Fruit fly (Drosophila melanogaster) whole organism, embryonic: ENCODE results near the gene ppk20.

ENCODE experiments used
- Bgb ChIP-seq: fragments of 200-800 bp; sonication (Bioruptor generic); IDR thresholded peaks from 2 replicates; pipeline ENCODE4 v1.3.6; 2022; ENCODE audit warnings: missing biosample characterization, missing genetic modification characterization; ENCODE audit not compliant: partially characterized antibody
- BtbVII ChIP-seq: fragments of 200-800 bp; sonication (Bioruptor generic); optimal IDR thresholded peaks from 3 replicates; lab custom pipeline; 2017; ENCODE audit warnings: missing biosample characterization, mild to moderate bottlenecking, missing genetic modification characterization
- CG10321 ChIP-seq: fragments of 200-800 bp; sonication (Bioruptor generic); IDR thresholded peaks from 2 replicates; pipeline ENCODE4 v1.3.6; 2022; ENCODE audit warnings: missing biosample characterization, missing genetic modification characterization
- CG11093 ChIP-seq: fragments of 200-800 bp; sonication (Bioruptor generic); IDR thresholded peaks from 3 replicates; pipeline ENCODE4 v1.3.6; 2022; ENCODE audit warnings: missing biosample characterization, missing genetic modification characterization
- CG11247 ChIP-seq: fragments of 200-800 bp; sonication (Bioruptor generic); IDR thresholded peaks from 2 replicates; pipeline ENCODE4 v1.3.6; 2022; ENCODE audit warnings: missing biosample characterization, missing genetic modification characterization
- CG11696 ChIP-seq: fragments of 200-800 bp; sonication (Bioruptor generic); IDR thresholded peaks from 2 replicates; pipeline ENCODE4 v1.3.6; 2022; ENCODE audit warnings: missing biosample characterization, missing genetic modification characterization
- CG12219 ChIP-seq: fragments of 200-800 bp; sonication (Bioruptor generic); optimal IDR thresholded peaks from 3 replicates; lab custom pipeline; 2018; ENCODE audit warnings: missing biosample characterization, mild to moderate bottlenecking, missing genetic modification characterization
- CG14710 ChIP-seq: fragments of 200-800 bp; sonication (Bioruptor generic); optimal IDR thresholded peaks from 3 replicates; lab custom pipeline; 2019; ENCODE audit warnings: missing biosample characterization, mild to moderate bottlenecking, missing genetic modification characterization, moderate library complexity
- CG14965 ChIP-seq: fragments of 200-800 bp; sonication (Bioruptor generic); optimal IDR thresholded peaks from 2 replicates; lab custom pipeline; 2016; ENCODE audit warnings: missing biosample characterization, missing genetic modification characterization, borderline replicate concordance
- CG17186 ChIP-seq: fragments of 200-800 bp; sonication (Bioruptor generic); optimal IDR thresholded peaks from 3 replicates; lab custom pipeline; 2017; ENCODE audit warnings: missing biosample characterization, missing genetic modification reagents, missing genetic modification characterization
- CG17612 ChIP-seq: fragments of 200-800 bp; sonication (Bioruptor generic); IDR thresholded peaks from 2 replicates; pipeline ENCODE4 v1.3.6; 2022; ENCODE audit warnings: missing biosample characterization, missing genetic modification characterization
- CG17912 ChIP-seq: fragments of 200-800 bp; sonication (Bioruptor generic); optimal IDR thresholded peaks from 2 replicates; lab custom pipeline; 2018; ENCODE audit warnings: missing biosample characterization, mild to moderate bottlenecking, missing genetic modification characterization
- CG18764 ChIP-seq: fragments of 200-800 bp; sonication (Bioruptor generic); optimal IDR thresholded peaks from 3 replicates; lab custom pipeline; 2016; ENCODE audit warnings: missing biosample characterization, missing genetic modification characterization
- CG31365 ChIP-seq: fragments of 200-800 bp; sonication (Bioruptor generic); optimal IDR thresholded peaks from 2 replicates; lab custom pipeline; 2018; ENCODE audit warnings: missing biosample characterization, mild to moderate bottlenecking, missing genetic modification characterization
- CG3281 ChIP-seq: fragments of 200-800 bp; sonication (Bioruptor generic); optimal IDR thresholded peaks from 3 replicates; lab custom pipeline; 2017; ENCODE audit warnings: missing biosample characterization, mild to moderate bottlenecking, missing genetic modification characterization
- CG33213 ChIP-seq: fragments of 200-800 bp; sonication (Bioruptor generic); optimal IDR thresholded peaks from 3 replicates; lab custom pipeline; 2016; ENCODE audit warnings: missing biosample characterization, missing genetic modification characterization
- CG4617 ChIP-seq: fragments of 200-800 bp; sonication (Bioruptor generic); optimal IDR thresholded peaks from 3 replicates; lab custom pipeline; 2016; ENCODE audit warnings: missing biosample characterization, missing genetic modification characterization, borderline replicate concordance
- CG6813 ChIP-seq: fragments of 200-800 bp; sonication (Bioruptor generic); optimal IDR thresholded peaks from 2 replicates; lab custom pipeline; 2017; ENCODE audit warnings: missing biosample characterization, missing genetic modification characterization, mild to moderate bottlenecking, moderate library complexity, missing genetic modification reagents
- CG6854 ChIP-seq: fragments of 200-800 bp; sonication (Bioruptor generic); optimal IDR thresholded peaks from 3 replicates; lab custom pipeline; 2017; ENCODE audit warnings: missing biosample characterization, mild to moderate bottlenecking, missing genetic modification characterization
- CG8388 ChIP-seq: fragments of 200-800 bp; sonication (Bioruptor generic); optimal IDR thresholded peaks from 2 replicates; lab custom pipeline; 2019; ENCODE audit warnings: missing biosample characterization, mild to moderate bottlenecking, missing genetic modification characterization, moderate library complexity
- D19B ChIP-seq: fragments of 200-800 bp; sonication (Bioruptor generic); optimal IDR thresholded peaks from 2 replicates; lab custom pipeline; 2017; ENCODE audit warnings: missing biosample characterization, mild to moderate bottlenecking, missing genetic modification characterization
- Deaf1 ChIP-seq: fragments of 200-800 bp; optimal IDR thresholded peaks from 3 replicates; lab custom pipeline; 2019; ENCODE audit warnings: missing biosample characterization, mild to moderate bottlenecking, missing genetic modification characterization, moderate library complexity
- HmgZ ChIP-seq: fragments of 200-800 bp; sonication (Bioruptor generic); optimal IDR thresholded peaks from 2 replicates; lab custom pipeline; 2018; ENCODE audit warnings: missing biosample characterization, mild to moderate bottlenecking, missing genetic modification characterization
- Hsf ChIP-seq: fragments of 200-800 bp; sonication (Bioruptor generic); optimal IDR thresholded peaks from 3 replicates; lab custom pipeline; 2016; ENCODE audit warnings: missing biosample characterization, missing genetic modification characterization
- NC2β ChIP-seq: fragments of 200-800 bp; sonication (Bioruptor generic); optimal IDR thresholded peaks from 2 replicates; lab custom pipeline; 2016; ENCODE audit warnings: missing biosample characterization, missing genetic modification characterization
- Oaz ChIP-seq: fragments of 200-800 bp; sonication (Bioruptor generic); IDR thresholded peaks from 2 replicates; pipeline ENCODE4 v1.3.6; 2022; ENCODE audit warnings: missing biosample characterization, missing genetic modification characterization
- Opbp ChIP-seq: fragments of 200-800 bp; sonication (Bioruptor generic); IDR thresholded peaks from 3 replicates; pipeline ENCODE4 v1.3.6; 2022; ENCODE audit warnings: missing biosample characterization, missing genetic modification characterization; ENCODE audit not compliant: partially characterized antibody
- Optix ChIP-seq: fragments of 200-800 bp; sonication (Bioruptor generic); IDR thresholded peaks from 3 replicates; pipeline ENCODE4 v1.3.6; 2022; ENCODE audit warnings: missing biosample characterization, missing genetic modification characterization
- Sin3A ChIP-seq: fragments of >200 bp; optimal IDR thresholded peaks from 2 replicates; lab custom pipeline; 2018
- Sox102F ChIP-seq: fragments of 200-800 bp; sonication (Bioruptor generic); optimal IDR thresholded peaks from 2 replicates; lab custom pipeline; 2018; ENCODE audit warnings: missing biosample characterization, mild to moderate bottlenecking, missing genetic modification characterization, moderate library complexity
- Sry-β ChIP-seq: fragments of 200-800 bp; sonication (Bioruptor generic); optimal IDR thresholded peaks from 2 replicates; lab custom pipeline; 2018; ENCODE audit warnings: missing biosample characterization, mild to moderate bottlenecking, missing genetic modification characterization, moderate library complexity
- abd-A ChIP-seq: fragments of 200-800 bp; sonication (Bioruptor generic); optimal IDR thresholded peaks from 3 replicates; lab custom pipeline; 2019; ENCODE audit warnings: missing biosample characterization, mild to moderate bottlenecking, missing genetic modification characterization, moderate library complexity
- al ChIP-seq: fragments of 200-800 bp; sonication (Bioruptor generic); IDR thresholded peaks from 2 replicates; pipeline ENCODE4 v1.3.6; 2022; ENCODE audit warnings: missing biosample characterization, missing genetic modification characterization
- cas ChIP-seq: fragments of 200-800 bp; sonication (Bioruptor generic); IDR thresholded peaks from 2 replicates; pipeline ENCODE4 v1.3.6; 2022; ENCODE audit warnings: missing biosample characterization, missing genetic modification characterization
- ci ChIP-seq: fragments of 200-800 bp; sonication (Bioruptor generic); IDR thresholded peaks from 3 replicates; pipeline ENCODE4 v1.3.6; 2022; ENCODE audit warnings: missing biosample characterization, missing genetic modification characterization
- dm ChIP-seq: fragments of 200-800 bp; sonication (Bioruptor generic); optimal IDR thresholded peaks from 3 replicates; lab custom pipeline; 2016; ENCODE audit warnings: missing biosample characterization, missing genetic modification characterization
- gcm2 ChIP-seq: fragments of 200-800 bp; sonication (Bioruptor generic); optimal IDR thresholded peaks from 2 replicates; lab custom pipeline; 2016; ENCODE audit warnings: missing biosample characterization, missing genetic modification characterization
- hb ChIP-seq: fragments of 200-800 bp; sonication (Bioruptor generic); IDR thresholded peaks from 3 replicates; pipeline ENCODE4 v1.3.6; 2022; ENCODE audit warnings: missing biosample characterization, missing genetic modification characterization; ENCODE audit not compliant: partially characterized antibody
- inv ChIP-seq: fragments of 200-800 bp; sonication (Bioruptor generic); IDR thresholded peaks from 2 replicates; pipeline ENCODE4 v1.3.6; 2022; ENCODE audit warnings: missing biosample characterization, missing genetic modification characterization; ENCODE audit not compliant: partially characterized antibody
- maf-S ChIP-seq: fragments of 200-800 bp; sonication (Bioruptor generic); optimal IDR thresholded peaks from 2 replicates; lab custom pipeline; 2016; ENCODE audit warnings: missing biosample characterization, missing genetic modification characterization
- mam ChIP-seq: fragments of 200-800 bp; sonication (Bioruptor generic); optimal IDR thresholded peaks from 3 replicates; lab custom pipeline; 2016; ENCODE audit warnings: missing biosample characterization, missing genetic modification characterization
- nom ChIP-seq: fragments of 200-800 bp; sonication (Bioruptor generic); optimal IDR thresholded peaks from 2 replicates; lab custom pipeline; 2017; ENCODE audit warnings: missing biosample characterization, missing genetic modification characterization, mild to moderate bottlenecking, moderate library complexity, missing genetic modification reagents
- peb ChIP-seq: fragments of 200-800 bp; sonication (Bioruptor generic); IDR thresholded peaks from 2 replicates; pipeline ENCODE4 v1.3.6; 2022; ENCODE audit warnings: missing biosample characterization, missing genetic modification characterization
- ro ChIP-seq: fragments of 200-800 bp; sonication (Bioruptor generic); IDR thresholded peaks from 2 replicates; pipeline ENCODE4 v1.3.6; 2022; ENCODE audit warnings: missing biosample characterization, missing genetic modification characterization
- row ChIP-seq: fragments of 200-800 bp; sonication (Bioruptor generic); IDR thresholded peaks from 3 replicates; pipeline ENCODE4 v1.3.6; 2022; ENCODE audit warnings: missing biosample characterization, missing genetic modification characterization
- sens-2 ChIP-seq: fragments of 200-800 bp; sonication (Bioruptor generic); IDR thresholded peaks from 2 replicates; pipeline ENCODE4 v1.3.6; 2022; ENCODE audit warnings: missing biosample characterization, missing genetic modification characterization
- sim ChIP-seq: fragments of 200-800 bp; sonication (Bioruptor generic); IDR thresholded peaks from 2 replicates; pipeline ENCODE4 v1.3.6; 2022; ENCODE audit warnings: missing biosample characterization, missing genetic modification characterization
- sob ChIP-seq: fragments of 200-800 bp; sonication (Bioruptor generic); IDR thresholded peaks from 2 replicates; pipeline ENCODE4 v1.3.6; 2022; ENCODE audit warnings: missing biosample characterization, missing genetic modification characterization
- sqz ChIP-seq: fragments of 200-800 bp; sonication (Bioruptor generic); optimal IDR thresholded peaks from 3 replicates; lab custom pipeline; 2018; ENCODE audit warnings: missing biosample characterization, mild to moderate bottlenecking, missing genetic modification characterization
- zf30C ChIP-seq: fragments of 200-800 bp; sonication (Bioruptor generic); optimal IDR thresholded peaks from 3 replicates; lab custom pipeline; 2018; ENCODE audit warnings: missing biosample characterization, mild to moderate bottlenecking, missing genetic modification characterization

Gene ppk20

DNA sequence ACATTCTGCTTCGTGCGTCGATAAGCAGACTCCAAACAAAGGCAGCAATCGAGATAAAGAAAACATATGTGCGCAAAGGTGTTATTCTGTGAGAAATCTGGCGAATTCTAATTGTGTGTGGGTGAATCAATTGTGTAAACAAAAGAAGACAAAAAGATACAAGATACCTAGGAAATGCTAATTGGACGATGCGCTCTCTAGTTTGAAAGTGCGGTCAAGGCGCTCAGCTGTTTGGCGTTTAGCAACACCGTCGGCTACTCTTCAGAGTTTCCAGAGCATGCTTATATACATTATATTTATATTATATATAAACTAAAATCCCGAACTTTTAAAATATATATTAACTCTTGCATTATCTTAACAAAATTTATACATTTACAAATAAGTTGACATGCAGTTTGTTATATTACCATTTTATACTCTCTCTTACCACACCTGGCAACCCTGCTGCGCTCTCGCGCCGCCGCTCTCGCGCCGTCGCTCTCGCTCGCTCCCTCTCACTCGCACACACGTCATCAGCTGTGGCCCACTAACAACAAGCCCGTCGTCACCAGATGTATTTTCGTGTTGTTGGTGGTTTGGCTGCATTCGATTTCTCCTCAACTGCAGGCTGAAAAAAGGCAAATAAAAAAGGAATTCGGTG, 50.0 kb downstream of the ppk20 start, which contains the start of gene CG1907 (continued):
- TF ChIP-seq cas (GFP tag; lab: Robert Waterston, UW) (peak; percentile 96), Deaf1 (peak; percentile 88), ro (GFP tag; lab: Robert Waterston, UW) (peak; percentile 95), Sin3A (lab: Kevin White, UChicago) (no peak), CG10321 (peak; percentile 86), CG11093 (GFP tag; lab: Robert Waterston, UW) (peak; percentile 96), mam (GFP tag; lab: Kevin White, UChicago) (peak; percentile 88), CG8388 (GFP tag; lab: Kevin White, UChicago) (peak; percentile 97), CG17612 (peak; percentile 96), Opbp (GFP tag; lab: Robert Waterston, UW) (0 out of 3 replicates have a peak, but pooled peaks have one; percentile 17), Oaz (GFP tag; lab: Robert Waterston, UW) (peak; percentile 96), zf30C (no peak), D19B (peak; percentile 94), CG6813 (GFP tag; lab: Kevin White, UChicago) (peak; percentile 99), dm (GFP tag; lab: Kevin White, UChicago) (peak; percentile 61), CG33213 (GFP tag; lab: Kevin White, UChicago) (peak; percentile 85), CG17186 (peak; percentile 92), sob (GFP tag; lab: Robert Waterston, UW) (peak; percentile 98), ci (GFP tag; lab: Robert Waterston, UW) (peak; percentile 99), Bgb (no peak), sim (peak; percentile 98), HmgZ (tag; lab: Kevin White, UChicago) (peak; percentile 97), CG31365 (tag; lab: Kevin White, UChicago) (peak; percentile 81), CG14965 (no peak), sqz (GFP tag; lab: Kevin White, UChicago) (peak; percentile 96), hb (no peak), Sry-β (GFP tag; lab: Kevin White, UChicago) (peak; percentile 68), CG6854 (peak; percentile 98), abd-A (tag; lab: Kevin White, UChicago) (peak; percentile 90), gcm2 (GFP tag; lab: Kevin White, UChicago) (peak; percentile 62), maf-S (GFP tag; lab: Kevin White, UChicago) (peak; percentile 74), nom (GFP tag; lab: Kevin White, UChicago) (peak; percentile 95), Hsf (GFP tag; lab: Kevin White, UChicago) (peak; percentile 89), CG12219 (GFP tag; lab: Kevin White, UChicago) (peak; percentile 95), sens-2 (GFP tag; lab: Robert Waterston, UW) (peak; percentile 95), CG11247 (GFP tag; lab: Robert Waterston, UW) (peak; percentile 98), al (peak; percentile 97), CG4617 (GFP tag; lab: Kevin White, UChicago) (peak; percentile 95), CG18764 (GFP tag; lab: Kevin White, UChicago) (peak; percentile 97), Optix (GFP tag; lab: Robert Waterston, UW) (peak; percentile 97), Sox102F (GFP tag; lab: Kevin White, UChicago) (peak; percentile 98), CG14710 (tag; lab: Kevin White, UChicago) (peak; percentile 98), row (GFP tag; lab: Robert Waterston, UW) (peak; percentile 100), BtbVII (GFP tag; lab: Kevin White, UChicago) (peak; percentile 99), peb (GFP tag; lab: Robert Waterston, UW) (peak; percentile 97), NC2β (GFP tag; lab: Kevin White, UChicago) (peak; percentile 80), CG3281 (peak; percentile 98), CG17912 (GFP tag; lab: Kevin White, UChicago) (peak; percentile 88), CG11696 (GFP tag; lab: Robert Waterston, UW) (peak; percentile 94), inv (GFP tag; lab: Robert Waterston, UW) (0 out of 2 replicates have a peak, but pooled peaks have one; percentile 33)
